Worm (Caenorhabditis elegans): ENCODE results near the gene C17E7.13.
A peak's percentile ranks its signal among the peaks of the same experiment; 100 is the strongest.

Gene C17E7.13

ce11 chrV:3884550-3884949 is 4.5 kb downstream of the C17E7.13 start:
- TF ChIP-seq pha-4 (tag; optimal IDR thresholded peaks at IDR 0.05) (no peak), mep-1 (tag; optimal IDR thresholded peaks at IDR 0.05) (no peak), sptf-1 (tag; optimal IDR thresholded peaks at IDR 0.05) (no peak), ces-1 (GFP tag; optimal IDR thresholded peaks at IDR 0.05) (no peak), tbx-8 (GFP tag; optimal IDR thresholded peaks at IDR 0.05) (no peak), nhr-12 (tag; optimal IDR thresholded peaks at IDR 0.05) (no peak), blmp-1 (tag; optimal IDR thresholded peaks at IDR 0.05) (no peak), mls-2 (tag; optimal IDR thresholded peaks at IDR 0.05) (no peak), unc-62 (GFP tag; optimal IDR thresholded peaks at IDR 0.05) (no peak), M03D4.4 (tag; optimal IDR thresholded peaks at IDR 0.05) (no peak), mab-5 (tag; optimal IDR thresholded peaks at IDR 0.05) (no peak)

- no peak for TF ChIP-seq ztf-11 (tag; optimal IDR thresholded peaks at IDR 0.05)
- no peak for TF ChIP-seq ceh-39 (tag; optimal IDR thresholded peaks at IDR 0.05)
- no peak for TF ChIP-seq ceh-43 (GFP tag; optimal IDR thresholded peaks at IDR 0.05)
- no peak for TF ChIP-seq tbx-8 (GFP tag; optimal IDR thresholded peaks at IDR 0.05)
- TF ChIP-seq mep-1 (tag; optimal IDR thresholded peaks at IDR 0.05): no peak
- TF ChIP-seq ham-2 (GFP tag; optimal IDR thresholded peaks at IDR 0.05): no peak
- no peak for TF ChIP-seq sptf-1 (tag; optimal IDR thresholded peaks at IDR 0.05)
These were observed 10.9 kb downstream of the C17E7.13 start, which contains the start of gene nhr-159 for ce11 chrV:3878223-3878622. Gene nhr-159, minus strand, starts transcription at chrV:3878323.

- TF ChIP-seq nhr-2 (tag; optimal IDR thresholded peaks at IDR 0.05) (no peak), cnd-1 (tag; optimal IDR thresholded peaks at IDR 0.05) (no peak), snpc-4 (tag; optimal IDR thresholded peaks at IDR 0.05) (no peak), nhr-12 (tag; optimal IDR thresholded peaks at IDR 0.05) (no peak), ceh-39 (tag; optimal IDR thresholded peaks at IDR 0.05) (no peak), lsy-2 (tag; optimal IDR thresholded peaks at IDR 0.05) (no peak), sem-2 (GFP tag; optimal IDR thresholded peaks at IDR 0.05) (no peak), ces-1 (GFP tag; optimal IDR thresholded peaks at IDR 0.05) (no peak), tbx-8 (GFP tag; optimal IDR thresholded peaks at IDR 0.05) (no peak)
These were observed 11.8 kb downstream of the C17E7.13 start for ce11 chrV:3877242-3877641.

- no peak for TF ChIP-seq sem-2 (GFP tag; optimal IDR thresholded peaks at IDR 0.05)
- TF ChIP-seq unc-120 (tag; optimal IDR thresholded peaks at IDR 0.05; ENCODE audit: poor library complexity, severe bottlenecking): no peak
- no peak for TF ChIP-seq ceh-43 (GFP tag; optimal IDR thresholded peaks at IDR 0.05)
- TF ChIP-seq ham-2 (GFP tag; optimal IDR thresholded peaks at IDR 0.05): no peak
- no peak for TF ChIP-seq nhr-12 (tag; optimal IDR thresholded peaks at IDR 0.05)
- no peak for TF ChIP-seq nhr-2 (tag; optimal IDR thresholded peaks at IDR 0.05)
- no peak for TF ChIP-seq mab-5 (tag; optimal IDR thresholded peaks at IDR 0.05)
- TF ChIP-seq lin-13 (tag; optimal IDR thresholded peaks at IDR 0.05): no peak
- TF ChIP-seq ceh-39 (tag; optimal IDR thresholded peaks at IDR 0.05): no peak
- TF ChIP-seq ces-1 (GFP tag; optimal IDR thresholded peaks at IDR 0.05): no peak
- no peak for TF ChIP-seq nhr-76 (tag; optimal IDR thresholded peaks at IDR 0.05)
- TF ChIP-seq ztf-11 (tag; optimal IDR thresholded peaks at IDR 0.05): no peak
- TF ChIP-seq lin-32 (GFP tag; optimal IDR thresholded peaks at IDR 0.05): no peak
- no peak for TF ChIP-seq drap-1 (GFP tag; optimal IDR thresholded peaks at IDR 0.05)
These were observed 14.9 kb downstream of the C17E7.13 start, which contains the start of gene nhr-158 for ce11 chrV:3874102-3874744. Gene nhr-158, minus strand, starts transcription at chrV:3874152.

- no peak for TF ChIP-seq snpc-4 (tag; optimal IDR thresholded peaks at IDR 0.05)
- no peak for TF ChIP-seq mab-5 (tag; optimal IDR thresholded peaks at IDR 0.05)
- no peak for TF ChIP-seq ceh-39 (tag; optimal IDR thresholded peaks at IDR 0.05)
- TF ChIP-seq ham-2 (GFP tag; optimal IDR thresholded peaks at IDR 0.05): no peak
- TF ChIP-seq ces-1 (GFP tag; optimal IDR thresholded peaks at IDR 0.05): peak; percentile 37
- no peak for TF ChIP-seq flh-1 (GFP tag; optimal IDR thresholded peaks at IDR 0.05)
- no peak for TF ChIP-seq lsy-2 (tag; optimal IDR thresholded peaks at IDR 0.05)
These were observed 18.7 kb downstream of the C17E7.13 start for ce11 chrV:3870359-3870758.

ce11 chrV:3868905-3869304 is 20.2 kb downstream of the C17E7.13 start, which contains the start of gene nhr-157:
Gene nhr-157, minus strand, starts transcription at chrV:3869005.
- TF ChIP-seq nhr-12 (tag; optimal IDR thresholded peaks at IDR 0.05): no peak
- TF ChIP-seq nhr-28 (tag; optimal IDR thresholded peaks at IDR 0.05): no peak
- TF ChIP-seq snpc-4 (tag; optimal IDR thresholded peaks at IDR 0.05): no peak
- no peak for TF ChIP-seq ceh-83 (GFP tag; optimal IDR thresholded peaks at IDR 0.05)
- no peak for TF ChIP-seq nhr-76 (tag; optimal IDR thresholded peaks at IDR 0.05)
- TF ChIP-seq elt-3 (tag; optimal IDR thresholded peaks at IDR 0.05): no peak
- TF ChIP-seq lsy-2 (tag; optimal IDR thresholded peaks at IDR 0.05): no peak
- TF ChIP-seq sptf-1 (tag; optimal IDR thresholded peaks at IDR 0.05): no peak

Data from whole organism, mixed stage, embryonic.